Fruit fly (Drosophila melanogaster): ENCODE measurements around the gene ppk5.
A peak's percentile ranks its signal among the peaks of the same experiment; 100 is the strongest.

The ppk5 gene

DNA sequence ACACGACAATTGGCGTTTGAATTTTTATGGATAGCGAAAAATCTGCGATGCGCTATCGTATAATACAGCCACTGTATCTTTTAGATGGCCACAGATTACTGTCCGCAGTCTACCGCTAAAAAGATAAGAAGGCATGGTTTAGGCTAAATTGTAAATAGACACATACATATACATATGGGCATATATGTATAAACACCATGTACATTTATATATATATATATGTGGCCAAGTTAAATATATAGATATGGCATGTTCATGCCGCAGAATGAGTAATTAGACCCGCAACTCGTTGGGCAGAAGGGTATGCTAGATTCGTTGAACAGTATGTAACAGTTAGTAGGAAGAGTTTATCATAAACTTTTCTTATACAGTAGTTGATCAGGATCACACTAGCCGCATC is 27.6 kb downstream of the ppk5 start, which contains the start of gene CapaR:
TSS of gene CapaR (minus strand) at position 101 of the 400 bp plus-strand sequence.
- peak; percentile 37 for TF ChIP-seq Ets65A (GFP tag)
- peak; percentile 22 for TF ChIP-seq D19B (GFP tag; optimal IDR thresholded peaks at IDR 0.05)
- TF ChIP-seq Opbp (GFP tag; IDR thresholded peaks at IDR 0.05; ENCODE audit: partially characterized antibody): no peak

DNA sequence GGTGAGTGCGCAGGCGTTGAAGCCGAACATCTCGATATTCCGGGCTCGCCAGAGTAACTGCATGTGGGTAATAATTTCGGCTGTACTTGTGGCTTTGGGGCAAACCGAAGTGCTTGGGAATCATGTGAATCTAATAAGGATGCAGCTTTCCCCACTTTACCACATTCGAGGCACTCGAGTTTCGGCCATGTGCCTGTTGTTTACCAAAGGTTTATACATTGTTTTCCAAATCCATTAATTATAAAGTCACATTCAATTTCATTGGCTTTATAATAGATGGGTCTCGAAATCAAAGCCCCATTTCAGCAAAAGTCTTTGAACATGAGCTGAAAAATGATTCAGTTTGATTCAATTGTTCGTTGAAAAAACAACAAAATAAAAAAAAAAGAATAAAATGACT is 30.7 kb downstream of the ppk5 start, which contains the start of gene CG7634:
TSS of gene CG7634 (plus strand) at position 301 of the 400 bp plus-strand sequence.
- TF ChIP-seq CG7963 (GFP tag; IDR thresholded peaks at IDR 0.05; ENCODE audit: partially characterized antibody): no peak

DNA sequence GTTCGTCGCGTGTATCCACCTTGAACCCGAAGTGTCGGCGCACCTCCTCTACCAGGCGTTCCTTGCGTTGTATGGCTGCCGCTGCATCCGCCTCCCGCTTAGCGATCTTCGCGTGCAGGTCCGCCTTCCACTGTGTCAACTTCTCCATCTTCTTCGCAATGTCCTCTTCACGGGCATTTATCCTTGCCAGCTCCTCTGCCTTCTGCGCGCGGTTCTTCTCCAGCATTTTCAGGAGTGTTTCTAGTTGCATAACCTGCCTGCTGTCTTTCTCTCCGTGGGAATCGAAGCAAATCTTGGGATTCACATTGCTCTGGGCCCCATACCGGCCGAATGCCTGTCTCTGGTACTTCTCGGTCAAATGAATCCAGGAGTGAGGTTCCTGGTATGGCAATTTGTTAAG is 33.8 kb downstream of the ppk5 start:
- TF ChIP-seq Med (GFP tag) (peak; percentile 65), sens (GFP tag) (peak; percentile 44), Ets65A (GFP tag) (peak; percentile 85), Pdp1 (GFP tag; optimal IDR thresholded peaks at IDR 0.05) (peak in 1 of 2 experiments; percentile 92), p53 (GFP tag; optimal IDR thresholded peaks at IDR 0.05) (no peak)

dm6 chr3L:21568848-21569372 is 34.5 kb downstream of the ppk5 start, which contains the start of the genes CRIF and SMC5:
CRIF (minus strand) TSS chr3L:21568898.
SMC5 (plus strand) TSS chr3L:21569176.
- peak; percentile 74 for TF ChIP-seq CG13424 (tag; optimal IDR thresholded peaks at IDR 0.05)
- TF ChIP-seq gce (GFP tag; IDR thresholded peaks at IDR 0.05): no peak
- TF ChIP-seq CG5245 (GFP tag; optimal IDR thresholded peaks at IDR 0.05): no peak
- no peak for TF ChIP-seq ash1 (GFP tag; optimal IDR thresholded peaks at IDR 0.05)
- peak; percentile 30 for TF ChIP-seq slou (GFP tag; optimal IDR thresholded peaks at IDR 0.05)
- TF ChIP-seq nerfin-2 (GFP tag; IDR thresholded peaks at IDR 0.05; ENCODE audit: partially characterized antibody): no peak
- no peak for TF ChIP-seq lab (GFP tag; optimal IDR thresholded peaks at IDR 0.05)
- TF ChIP-seq CG8478 (optimal IDR thresholded peaks at IDR 0.05): no peak
- TF ChIP-seq CG7928 (GFP tag; optimal IDR thresholded peaks at IDR 0.05): peak; percentile 11
- peak; percentile 42; the same call in 1 of the 3 replicates for TF ChIP-seq knrl (GFP tag; IDR thresholded peaks at IDR 0.05; ENCODE audit: partially characterized antibody)
- no peak for TF ChIP-seq sna (GFP tag; IDR thresholded peaks at IDR 0.05; ENCODE audit: partially characterized antibody)
- peak; percentile 49 for TF ChIP-seq Ptx1 (GFP tag; IDR thresholded peaks at IDR 0.05)
- peak; percentile 73 for TF ChIP-seq CG13624 (GFP tag; optimal IDR thresholded peaks at IDR 0.05)
- TF ChIP-seq CG11723 (GFP tag; optimal IDR thresholded peaks at IDR 0.05): peak; percentile 38
- no peak for TF ChIP-seq CG8089 (GFP tag; optimal IDR thresholded peaks at IDR 0.05)
- TF ChIP-seq btn (GFP tag; optimal IDR thresholded peaks at IDR 0.05): no peak
- TF ChIP-seq Dad (GFP tag; optimal IDR thresholded peaks at IDR 0.05): peak; percentile 44
- no peak for TF ChIP-seq CkIIα-i1 (GFP tag; IDR thresholded peaks at IDR 0.05)
- no peak for TF ChIP-seq CG11504 (tag; optimal IDR thresholded peaks at IDR 0.05)
- peak; percentile 68 for TF ChIP-seq slp2 (GFP tag; optimal IDR thresholded peaks at IDR 0.05)
- TF ChIP-seq pan (optimal IDR thresholded peaks at IDR 0.05): no peak
- peak in 1 of 2 experiments; percentile 53 for TF ChIP-seq pan (GFP tag; optimal IDR thresholded peaks at IDR 0.05 in 1 of 2, IDR thresholded peaks at IDR 0.05 in 1 of 2)
- peak; percentile 24 for TF ChIP-seq Nf-YB (GFP tag; optimal IDR thresholded peaks at IDR 0.05)
- TF ChIP-seq CG31365 (tag; optimal IDR thresholded peaks at IDR 0.05): no peak
- no peak; the same call in none of the 2 replicates for TF ChIP-seq sisA (GFP tag; IDR thresholded peaks at IDR 0.05)
- TF ChIP-seq CG30403 (GFP tag; optimal IDR thresholded peaks at IDR 0.05): peak; percentile 89
- TF ChIP-seq Usf (GFP tag; optimal IDR thresholded peaks at IDR 0.05): no peak
- TF ChIP-seq crol (GFP tag; IDR thresholded peaks at IDR 0.05): no peak
- peak; percentile 40; the same call in 1 of the 3 replicates for TF ChIP-seq ken (GFP tag; IDR thresholded peaks at IDR 0.05)
- no peak for TF ChIP-seq aop (GFP tag; IDR thresholded peaks at IDR 0.05)
- peak; percentile 40 for TF ChIP-seq Atf3 (GFP tag; optimal IDR thresholded peaks at IDR 0.05)
- no peak for TF ChIP-seq sens-2 (GFP tag; IDR thresholded peaks at IDR 0.05)
- peak; percentile 62 for TF ChIP-seq Max (GFP tag; optimal IDR thresholded peaks at IDR 0.05)
- TF ChIP-seq CG2712 (tag; optimal IDR thresholded peaks at IDR 0.05): peak; percentile 75
- TF ChIP-seq Ets97D (GFP tag; optimal IDR thresholded peaks at IDR 0.05): peak; percentile 52
- no peak for TF ChIP-seq CG8765 (GFP tag; IDR thresholded peaks at IDR 0.05)
- peak; percentile 70 for TF ChIP-seq CG12155 (GFP tag; optimal IDR thresholded peaks at IDR 0.05)
- peak; percentile 56 for TF ChIP-seq tin (GFP tag; optimal IDR thresholded peaks at IDR 0.05)

Measured in whole organism, embryonic.